Fruit fly (Drosophila melanogaster) whole organism, embryonic: Measurements from ENCODE around the gene Rab14.

Source experiments
- CG10959 ChIP-seq: fragments of 200-800 bp; sonication (Bioruptor generic); IDR thresholded peaks from 2 replicates; pipeline ENCODE4 v1.3.6; 2022; ENCODE audit warnings: missing biosample characterization, missing genetic modification characterization
- CG12071 ChIP-seq: fragments of 200-800 bp; sonication (Bioruptor generic); optimal IDR thresholded peaks from 3 replicates; lab custom pipeline; 2018; ENCODE audit warnings: missing biosample characterization, mild to moderate bottlenecking, missing genetic modification characterization
- CG12299 ChIP-seq: fragments of 200-800 bp; sonication (Bioruptor generic); optimal IDR thresholded peaks from 2 replicates; lab custom pipeline; 2018; ENCODE audit warnings: missing biosample characterization, mild to moderate bottlenecking, missing genetic modification characterization
- CG1233 ChIP-seq: fragments of 200-800 bp; sonication (Bioruptor generic); optimal IDR thresholded peaks from 4 replicates; lab custom pipeline; 2018; ENCODE audit warnings: missing biosample characterization, mild to moderate bottlenecking, missing genetic modification characterization
- CG13424 ChIP-seq: fragments of 200-800 bp; sonication (Bioruptor generic); optimal IDR thresholded peaks from 2 replicates; lab custom pipeline; 2019; ENCODE audit warnings: missing biosample characterization, mild to moderate bottlenecking, missing genetic modification characterization, moderate library complexity
- CG16779 ChIP-seq: fragments of 200-800 bp; sonication (Bioruptor generic); IDR thresholded peaks from 2 replicates; pipeline ENCODE4 v1.3.6; 2022; ENCODE audit warnings: missing biosample characterization, missing genetic modification characterization
- CG16813 ChIP-seq: fragments of 200-800 bp; sonication (Bioruptor generic); IDR thresholded peaks from 3 replicates; pipeline ENCODE4 v1.3.6; 2022; ENCODE audit warnings: missing biosample characterization, missing genetic modification characterization; ENCODE audit not compliant: partially characterized antibody
- CG17186 ChIP-seq: fragments of 200-800 bp; sonication (Bioruptor generic); optimal IDR thresholded peaks from 3 replicates; lab custom pipeline; 2017; ENCODE audit warnings: missing biosample characterization, missing genetic modification reagents, missing genetic modification characterization
- CG2120 ChIP-seq: fragments of 200-800 bp; sonication (Bioruptor generic); optimal IDR thresholded peaks from 3 replicates; lab custom pipeline; 2016; ENCODE audit warnings: missing biosample characterization, missing genetic modification characterization
- CG31388 ChIP-seq: fragments of 200-800 bp; sonication (Bioruptor generic); optimal IDR thresholded peaks from 2 replicates; lab custom pipeline; 2016; ENCODE audit warnings: missing biosample characterization, missing genetic modification characterization
- CG3407 ChIP-seq: fragments of 200-800 bp; sonication (Bioruptor generic); optimal IDR thresholded peaks from 2 replicates; lab custom pipeline; 2018; ENCODE audit warnings: missing biosample characterization, mild to moderate bottlenecking, missing genetic modification characterization
- CG3847 ChIP-seq: fragments of 200-800 bp; sonication (Bioruptor generic); IDR thresholded peaks from 2 replicates; pipeline ENCODE4 v1.3.6; 2022; ENCODE audit warnings: missing biosample characterization, missing genetic modification characterization
- CG4707 ChIP-seq: fragments of 200-800 bp; sonication (Bioruptor generic); optimal IDR thresholded peaks from 2 replicates; lab custom pipeline; 2018; ENCODE audit warnings: missing biosample characterization, mild to moderate bottlenecking, missing genetic modification characterization, moderate library complexity
- CG7963 ChIP-seq: fragments of 200-800 bp; sonication (Bioruptor generic); IDR thresholded peaks from 3 replicates; pipeline ENCODE4 v1.3.6; 2022; ENCODE audit warnings: missing biosample characterization, missing genetic modification characterization; ENCODE audit not compliant: partially characterized antibody
- CG9609 ChIP-seq: fragments of 200-800 bp; sonication (Bioruptor generic); optimal IDR thresholded peaks from 3 replicates; lab custom pipeline; 2016; ENCODE audit warnings: missing biosample characterization, missing genetic modification characterization
- CG9727 ChIP-seq: fragments of 200-800 bp; sonication (Bioruptor generic); optimal IDR thresholded peaks from 3 replicates; lab custom pipeline; 2017; ENCODE audit warnings: missing biosample characterization, mild to moderate bottlenecking, missing genetic modification characterization
- Chrac-16 ChIP-seq: fragments of 200-800 bp; sonication (Bioruptor generic); optimal IDR thresholded peaks from 3 replicates; lab custom pipeline; 2016; ENCODE audit warnings: missing biosample characterization, missing genetic modification characterization
- CrebB ChIP-seq: fragments of 200-800 bp; sonication (Bioruptor generic); optimal IDR thresholded peaks from 3 replicates; lab custom pipeline; 2018; ENCODE audit warnings: missing biosample characterization, mild to moderate bottlenecking, missing genetic modification characterization
- Dp ChIP-seq: fragments of 200-800 bp; sonication (Bioruptor generic); optimal IDR thresholded peaks from 2 replicates; lab custom pipeline; 2018; ENCODE audit warnings: missing biosample characterization, mild to moderate bottlenecking, missing genetic modification characterization, moderate library complexity
- Gug ChIP-seq: fragments of 200-800 bp; sonication (Bioruptor generic); IDR thresholded peaks from 4 replicates; pipeline ENCODE4 v1.3.6; 2022; ENCODE audit warnings: missing biosample characterization, missing genetic modification characterization
- HLH4C ChIP-seq: fragments of 200-800 bp; sonication (Bioruptor generic); IDR thresholded peaks from 3 replicates; pipeline ENCODE4 v1.3.6; 2022; ENCODE audit warnings: missing biosample characterization, missing genetic modification characterization; ENCODE audit not compliant: partially characterized antibody
- Lhr ChIP-seq: fragments of 200-800 bp; sonication (Bioruptor generic); optimal IDR thresholded peaks from 3 replicates; lab custom pipeline; 2017; ENCODE audit warnings: mild to moderate bottlenecking, missing biosample characterization, missing genetic modification reagents, missing genetic modification characterization
- Lpt ChIP-seq: fragments of >200 bp; optimal IDR thresholded peaks from 2 replicates; lab custom pipeline; 2018; ENCODE audit warnings: missing biosample characterization, missing genetic modification characterization
- Max ChIP-seq: fragments of 200-800 bp; sonication (Bioruptor generic); optimal IDR thresholded peaks from 2 replicates; lab custom pipeline; 2016; ENCODE audit warnings: missing biosample characterization, mild to moderate bottlenecking, missing genetic modification characterization
- Meics ChIP-seq: fragments of 200-800 bp; sonication (Bioruptor generic); optimal IDR thresholded peaks from 2 replicates; lab custom pipeline; 2017; ENCODE audit warnings: missing biosample characterization, mild to moderate bottlenecking, missing genetic modification characterization
- NK7.1 ChIP-seq: fragments of 200-800 bp; sonication (Bioruptor generic); optimal IDR thresholded peaks from 3 replicates; lab custom pipeline; 2016; ENCODE audit warnings: missing biosample characterization, missing genetic modification characterization
- Opbp ChIP-seq: fragments of 200-800 bp; sonication (Bioruptor generic); IDR thresholded peaks from 3 replicates; pipeline ENCODE4 v1.3.6; 2022; ENCODE audit warnings: missing biosample characterization, missing genetic modification characterization; ENCODE audit not compliant: partially characterized antibody
- Sox102F ChIP-seq: fragments of 200-800 bp; sonication (Bioruptor generic); optimal IDR thresholded peaks from 2 replicates; lab custom pipeline; 2018; ENCODE audit warnings: missing biosample characterization, mild to moderate bottlenecking, missing genetic modification characterization, moderate library complexity
- Spps ChIP-seq: fragments of 200-800 bp; sonication (Bioruptor generic); optimal IDR thresholded peaks from 2 replicates; lab custom pipeline; 2018; ENCODE audit warnings: missing biosample characterization, mild to moderate bottlenecking, missing genetic modification characterization
- Xrp1 ChIP-seq: fragments of 200-800 bp; sonication (Bioruptor generic); IDR thresholded peaks from 2 replicates; pipeline ENCODE4 v1.3.6; 2022; ENCODE audit warnings: missing biosample characterization, missing genetic modification characterization
- ap ChIP-seq: fragments of 200-800 bp; sonication (Bioruptor generic); IDR thresholded peaks from 2 replicates; pipeline ENCODE4 v1.3.6; 2022; ENCODE audit warnings: missing biosample characterization, missing genetic modification characterization
- az2 ChIP-seq: fragments of 200-800 bp; sonication (Bioruptor generic); optimal IDR thresholded peaks from 3 replicates; lab custom pipeline; 2016; ENCODE audit warnings: missing biosample characterization, missing genetic modification characterization
- chn ChIP-seq: fragments of 200-800 bp; sonication (Bioruptor generic); optimal IDR thresholded peaks from 2 replicates; lab custom pipeline; 2016; ENCODE audit warnings: missing biosample characterization, missing genetic modification characterization
- gt ChIP-seq: fragments of 200-800 bp; sonication (Bioruptor generic); IDR thresholded peaks from 2 replicates; pipeline ENCODE4 v1.3.6; 2022; ENCODE audit warnings: missing biosample characterization, missing genetic modification characterization
- hb ChIP-seq: fragments of 200-800 bp; sonication (Bioruptor generic); IDR thresholded peaks from 3 replicates; pipeline ENCODE4 v1.3.6; 2022; ENCODE audit warnings: missing biosample characterization, missing genetic modification characterization; ENCODE audit not compliant: partially characterized antibody
- kni ChIP-seq: fragments of 200-800 bp; sonication (Bioruptor generic); optimal IDR thresholded peaks from 3 replicates; lab custom pipeline; 2017; ENCODE audit warnings: mild to moderate bottlenecking, missing biosample characterization, missing genetic modification reagents, missing genetic modification characterization
- mam ChIP-seq: fragments of 200-800 bp; sonication (Bioruptor generic); optimal IDR thresholded peaks from 3 replicates; lab custom pipeline; 2016; ENCODE audit warnings: missing biosample characterization, missing genetic modification characterization
- pb ChIP-seq: fragments of 200-800 bp; sonication (Bioruptor generic); optimal IDR thresholded peaks from 3 replicates; lab custom pipeline; 2016; ENCODE audit warnings: missing biosample characterization, missing genetic modification characterization
- rib ChIP-seq: fragments of 200-800 bp; sonication (Bioruptor generic); IDR thresholded peaks from 2 replicates; pipeline ENCODE4 v1.3.6; 2022; ENCODE audit warnings: missing biosample characterization, missing genetic modification characterization
- sc ChIP-seq, 3 experiments: fragments of >200 bp in 2 of 3; fragments of 200-800 bp in 1 of 3; sonication (Bioruptor generic) in 1 of 3; optimal IDR thresholded peaks; 2 replicates in 2 of 3; 3 replicates in 1 of 3; lab custom pipeline; 2017; ENCODE audit warnings: mild to moderate bottlenecking in 1 of 3, missing biosample characterization in 1 of 3, missing genetic modification characterization in 1 of 3, missing genetic modification reagents in 1 of 3
- sima ChIP-seq: fragments of 200-800 bp; sonication (Bioruptor generic); optimal IDR thresholded peaks from 2 replicates; lab custom pipeline; 2016; ENCODE audit warnings: missing biosample characterization, missing genetic modification characterization
- tap ChIP-seq: fragments of 200-800 bp; optimal IDR thresholded peaks from 3 replicates; lab custom pipeline; 2019; ENCODE audit warnings: missing biosample characterization, mild to moderate bottlenecking, missing genetic modification characterization, moderate library complexity
- tll ChIP-seq, 2 experiments: fragments of 200-800 bp in 1 of 2; fragments of >200 bp in 1 of 2; sonication (Bioruptor generic) in 1 of 2; optimal IDR thresholded peaks; 2 replicates each; lab custom pipeline; 2017 to 2019; ENCODE audit warnings: missing biosample characterization in 2 of 2, missing genetic modification characterization in 2 of 2, mild to moderate bottlenecking in 1 of 2, moderate library complexity in 1 of 2
- tna ChIP-seq: fragments of 200-800 bp; sonication (Bioruptor generic); IDR thresholded peaks from 2 replicates; pipeline ENCODE4 v1.3.6; 2022; ENCODE audit warnings: missing biosample characterization, missing genetic modification characterization; ENCODE audit not compliant: partially characterized antibody
- twi ChIP-seq: fragments of 200-800 bp; optimal IDR thresholded peaks from 2 replicates; lab custom pipeline; 2019; ENCODE audit warnings: missing biosample characterization, mild to moderate bottlenecking, missing genetic modification characterization, moderate library complexity
- vvl ChIP-seq: fragments of 200-800 bp; sonication (Bioruptor generic); IDR thresholded peaks from 2 replicates; pipeline ENCODE4 v1.3.6; 2022; ENCODE audit warnings: missing biosample characterization, missing genetic modification characterization
- wek ChIP-seq: fragments of 200-800 bp; sonication (Bioruptor generic); optimal IDR thresholded peaks from 3 replicates; lab custom pipeline; 2018; ENCODE audit warnings: missing biosample characterization, mild to moderate bottlenecking, missing genetic modification characterization, moderate library complexity
- z ChIP-seq: fragments of 200-800 bp; sonication (Bioruptor generic); IDR thresholded peaks from 3 replicates; pipeline ENCODE4 v1.3.6; 2022; ENCODE audit warnings: missing biosample characterization, missing genetic modification characterization

Gene Rab14

DNA sequence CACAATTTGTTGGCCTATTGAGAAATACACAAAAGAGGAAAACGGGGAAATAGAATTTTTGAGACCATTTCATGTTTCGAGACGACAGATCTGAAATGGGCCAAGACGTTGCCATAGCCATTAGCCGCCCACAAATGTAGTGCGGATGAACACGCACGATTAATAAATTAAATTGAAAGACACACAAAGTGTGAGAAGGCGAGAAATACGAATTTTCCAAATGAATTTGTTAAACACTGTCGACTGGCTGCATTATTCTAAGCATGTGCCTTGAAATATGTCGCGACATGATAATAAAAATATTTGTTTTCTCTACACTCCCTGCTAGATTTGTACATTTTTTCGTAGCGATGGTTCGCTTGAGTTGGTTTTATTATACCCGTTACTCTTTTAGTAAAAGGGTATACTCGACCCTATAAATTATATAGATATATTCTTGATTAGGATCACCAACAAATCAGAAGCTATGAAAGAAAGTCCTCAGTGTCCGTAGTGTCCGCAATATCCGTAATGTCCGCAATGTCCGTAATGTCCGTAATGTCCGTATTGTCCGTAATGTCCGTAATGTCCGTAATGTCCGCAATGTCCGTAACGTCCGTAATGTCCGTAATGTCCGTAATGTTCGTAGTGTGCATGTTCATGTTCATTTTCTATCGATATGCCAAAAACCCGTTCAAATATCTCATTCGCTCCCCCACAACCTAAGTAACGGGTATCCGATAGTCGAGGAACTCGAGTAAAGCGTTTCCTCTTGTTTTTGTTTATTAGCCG lies 21.7 kb downstream of the Rab14 start (continued):
- TF ChIP-seq CG16779 (GFP tag; lab: Robert Waterston, UW), result no peak
- peak; percentile 40 for TF ChIP-seq az2 (GFP tag; lab: Kevin White, UChicago)
- TF ChIP-seq HLH4C (GFP tag; lab: Robert Waterston, UW), result no peak
- no peak for TF ChIP-seq CG4707 (GFP tag; lab: Kevin White, UChicago)
- peak; percentile 9 for TF ChIP-seq CG9609 (GFP tag; lab: Kevin White, UChicago)
- TF ChIP-seq CG16813 (GFP tag; lab: Robert Waterston, UW), result no peak
- no peak for TF ChIP-seq CG12299 (tag; lab: Kevin White, UChicago)
- peak; percentile 32 for TF ChIP-seq CG13424 (tag; lab: Kevin White, UChicago)
- no peak for TF ChIP-seq chn (GFP tag; lab: Kevin White, UChicago)
- no peak for TF ChIP-seq Dp (GFP tag; lab: Kevin White, UChicago)
- 0 out of 2 replicates have a peak, but pooled peaks have one; percentile 9 for TF ChIP-seq vvl (GFP tag; lab: Robert Waterston, UW)
- TF ChIP-seq CG10959 (GFP tag; lab: Robert Waterston, UW), result no peak
- TF ChIP-seq wek (GFP tag; lab: Kevin White, UChicago), result no peak
- TF ChIP-seq hb (GFP tag; lab: Robert Waterston, UW), result no peak
- peak; percentile 54 for TF ChIP-seq CG2120 (GFP tag; lab: Kevin White, UChicago)
- TF ChIP-seq CG12071 (GFP tag; lab: Kevin White, UChicago), result no peak
- no peak for TF ChIP-seq tap (tag; lab: Kevin White, UChicago)
- TF ChIP-seq Lhr, result no peak
- no peak for TF ChIP-seq Opbp (GFP tag; lab: Robert Waterston, UW)
- no peak for TF ChIP-seq twi (tag; lab: Kevin White, UChicago)
- no peak for TF ChIP-seq NK7.1
- TF ChIP-seq rib (GFP tag; lab: Robert Waterston, UW), result no peak
- no peak for TF ChIP-seq Lpt (GFP tag; lab: Kevin White, UChicago)
- TF ChIP-seq CG9727, result peak; percentile 51
- TF ChIP-seq CG3847 (GFP tag; lab: Robert Waterston, UW), result peak; percentile 42; the same call in 1 of the 2 replicates
- no peak for TF ChIP-seq tna (GFP tag; lab: Robert Waterston, UW)
- TF ChIP-seq CG1233 (GFP tag; lab: Kevin White, UChicago), result peak; percentile 23
- peak; percentile 27 for TF ChIP-seq Sox102F (GFP tag; lab: Kevin White, UChicago)
- TF ChIP-seq Xrp1, result peak; percentile 33; the same call in 1 of the 2 replicates
- TF ChIP-seq sima (GFP tag; lab: Kevin White, UChicago), result no peak
- TF ChIP-seq z (GFP tag; lab: Robert Waterston, UW), result no peak
- no peak for TF ChIP-seq CG3407
- no peak for TF ChIP-seq tll (GFP tag; optimal IDR thresholded peaks at IDR 0.05; lab: Kevin White, UChicago)
- TF ChIP-seq Gug, result no peak; the same call in 3 of the 4 replicates
- no peak for TF ChIP-seq CG7963 (GFP tag; lab: Robert Waterston, UW)
- TF ChIP-seq Max (GFP tag; lab: Kevin White, UChicago), result peak; percentile 8
- no peak for TF ChIP-seq kni (GFP tag; lab: Kevin White, UChicago)
- TF ChIP-seq Meics (GFP tag; lab: Kevin White, UChicago), result peak; percentile 50
- peak; percentile 18; the same call in 1 of the 2 replicates for TF ChIP-seq gt
- TF ChIP-seq CG17186 (GFP tag; lab: Kevin White, UChicago), result no peak
- no peak for TF ChIP-seq mam (GFP tag; lab: Kevin White, UChicago)
- peak; percentile 3 for TF ChIP-seq pb (GFP tag; lab: Kevin White, UChicago)
- peak; percentile 9 for TF ChIP-seq Chrac-16
- no peak for TF ChIP-seq ap
- no peak for TF ChIP-seq Spps
- no peak for TF ChIP-seq CrebB (tag; lab: Kevin White, UChicago)
- no peak for TF ChIP-seq sc (optimal IDR thresholded peaks at IDR 0.05; lab: Kevin White, UChicago)
- no peak for TF ChIP-seq sc (GFP tag; optimal IDR thresholded peaks at IDR 0.05; lab: Kevin White, UChicago)
- no peak for TF ChIP-seq CG31388 (GFP tag; lab: Kevin White, UChicago)
